Fruit fly (Drosophila melanogaster) whole organism, wandering third instar larva: ENCODE measurements around the gene CG5326.
A peak's percentile ranks its signal among the peaks of the same experiment; 100 is the strongest.

Experiments
- Abd-B ChIP-seq: fragments of >200 bp; optimal IDR thresholded peaks from 2 replicates; lab custom pipeline; 2017; ENCODE audit warnings: missing biosample characterization, missing genetic modification characterization
- CG32264 ChIP-seq: fragments of 200-800 bp; sonication (Bioruptor generic); optimal IDR thresholded peaks from 2 replicates; lab custom pipeline; 2016; ENCODE audit warnings: missing biosample characterization, missing genetic modification characterization
- CG9705 ChIP-seq: fragments of 200-800 bp; sonication (Bioruptor generic); optimal IDR thresholded peaks from 2 replicates; lab custom pipeline; 2018; ENCODE audit warnings: missing biosample characterization, mild to moderate bottlenecking, missing genetic modification characterization
- GATAd ChIP-seq: sonication (Bioruptor generic); optimal IDR thresholded peaks from 2 replicates; lab custom pipeline; 2016; ENCODE audit warnings: missing biosample characterization, missing genetic modification characterization
- HLH106 ChIP-seq: fragments of 200-800 bp; optimal IDR thresholded peaks from 3 replicates; lab custom pipeline; 2019; ENCODE audit warnings: missing biosample characterization, mild to moderate bottlenecking, missing genetic modification characterization, moderate library complexity
- Hnf4 ChIP-seq: fragments of 200-800 bp; sonication (Bioruptor generic); optimal IDR thresholded peaks from 2 replicates; lab custom pipeline; 2016; ENCODE audit warnings: missing biosample characterization, mild to moderate bottlenecking, missing genetic modification characterization
- Hr78 ChIP-seq: fragments of >200 bp; optimal IDR thresholded peaks from 2 replicates; lab custom pipeline; 2017; ENCODE audit warnings: missing biosample characterization, missing genetic modification characterization
- Hr83 ChIP-seq: fragments of 200-300 bp; sonication (Bioruptor generic); optimal IDR thresholded peaks from 2 replicates; lab custom pipeline; 2016; ENCODE audit warnings: missing biosample characterization, mild to moderate bottlenecking, missing genetic modification characterization, moderate library complexity; ENCODE audit not compliant: poor library complexity, severe bottlenecking
- Mio ChIP-seq: sonication (Bioruptor generic); optimal IDR thresholded peaks from 2 replicates; lab custom pipeline; 2016; ENCODE audit warnings: missing biosample characterization, missing genetic modification characterization
- Myc ChIP-seq: fragments of >200 bp; optimal IDR thresholded peaks from 2 replicates; lab custom pipeline; 2017
- N ChIP-seq: fragments of >200 bp; optimal IDR thresholded peaks from 2 replicates; lab custom pipeline; 2018; ENCODE audit warnings: missing biosample characterization, missing external identifiers, missing genetic modification characterization
- OdsH ChIP-seq: fragments of 200-800 bp; sonication (Bioruptor generic); optimal IDR thresholded peaks from 2 replicates; lab custom pipeline; 2016; ENCODE audit warnings: missing biosample characterization, mild to moderate bottlenecking, missing genetic modification characterization
- Rel ChIP-seq, 2 experiments: fragments of 200-800 bp; sonication (Bioruptor generic) in 1 of 2; optimal IDR thresholded peaks; 2 replicates in 1 of 2; 3 replicates in 1 of 2; lab custom pipeline; 2016 to 2019; ENCODE audit warnings: mild to moderate bottlenecking in 2 of 2, missing biosample characterization in 2 of 2, missing genetic modification characterization in 2 of 2, moderate library complexity in 1 of 2
- Sp1 ChIP-seq: fragments of 200-800 bp; sonication (Bioruptor generic); optimal IDR thresholded peaks from 3 replicates; lab custom pipeline; 2019; ENCODE audit warnings: missing biosample characterization, mild to moderate bottlenecking, missing genetic modification characterization, moderate library complexity
- br ChIP-seq: fragments of 200-800 bp; sonication (Bioruptor generic); optimal IDR thresholded peaks from 2 replicates; lab custom pipeline; 2016; ENCODE audit warnings: missing biosample characterization, missing genetic modification characterization
- brk ChIP-seq: fragments of 200-800 bp; sonication (Bioruptor generic); optimal IDR thresholded peaks from 2 replicates; lab custom pipeline; 2016; ENCODE audit warnings: missing biosample characterization, mild to moderate bottlenecking, missing genetic modification characterization
- dl ChIP-seq, 2 experiments: fragments of 175-275, 200-275 bp in 1 of 2; fragments of 200-275 bp in 1 of 2; sonication (Bioruptor generic); optimal IDR thresholded peaks; lab custom pipeline; 2018; ENCODE audit warnings: mild to moderate bottlenecking in 2 of 2, missing biosample characterization in 2 of 2, missing genetic modification characterization in 2 of 2, moderate library complexity in 2 of 2; ENCODE audit not compliant: partially characterized antibody in 2 of 2, insufficient read depth in 1 of 2
- dmrt93B ChIP-seq: fragments of 200-800 bp; sonication (Bioruptor generic); optimal IDR thresholded peaks from 2 replicates; lab custom pipeline; 2018; ENCODE audit warnings: missing biosample characterization, mild to moderate bottlenecking, missing genetic modification characterization
- dsf ChIP-seq: sonication (Bioruptor generic); optimal IDR thresholded peaks from 2 replicates; lab custom pipeline; 2016; ENCODE audit warnings: missing biosample characterization, missing genetic modification characterization, borderline replicate concordance
- ey ChIP-seq: fragments of 200-800 bp; sonication (Bioruptor generic); optimal IDR thresholded peaks from 2 replicates; lab custom pipeline; 2016; ENCODE audit warnings: missing biosample characterization, missing genetic modification characterization
- h ChIP-seq: fragments of 200-800 bp; sonication (Bioruptor generic); optimal IDR thresholded peaks from 3 replicates; lab custom pipeline; 2016; ENCODE audit warnings: missing biosample characterization, mild to moderate bottlenecking, missing genetic modification characterization
- jim ChIP-seq: fragments of 175-275, 200-325 bp; sonication (Bioruptor generic); optimal IDR thresholded peaks from 2 replicates; lab custom pipeline; 2016; ENCODE audit warnings: missing biosample characterization, mild to moderate bottlenecking, missing genetic modification characterization
- lola ChIP-seq: fragments of >200 bp; optimal IDR thresholded peaks from 2 replicates; lab custom pipeline; 2017; ENCODE audit warnings: missing biosample characterization, missing genetic modification characterization
- pan ChIP-seq: fragments of >200 bp; optimal IDR thresholded peaks from 2 replicates; lab custom pipeline; 2017
- psq ChIP-seq: fragments of 200-800 bp; sonication (Bioruptor generic); optimal IDR thresholded peaks from 3 replicates; lab custom pipeline; 2017; ENCODE audit warnings: missing biosample characterization, mild to moderate bottlenecking, missing genetic modification characterization, moderate library complexity
- rgr ChIP-seq: fragments of 200-800 bp; sonication (Bioruptor generic); optimal IDR thresholded peaks from 3 replicates; lab custom pipeline; 2016; ENCODE audit warnings: missing biosample characterization, mild to moderate bottlenecking, missing genetic modification characterization
- sv ChIP-seq: fragments of 200-800 bp; sonication (Bioruptor generic); optimal IDR thresholded peaks from 3 replicates; lab custom pipeline; 2016; ENCODE audit warnings: missing biosample characterization, missing genetic modification characterization
- tai ChIP-seq: sonication (Bioruptor generic); optimal IDR thresholded peaks from 2 replicates; lab custom pipeline; 2016; ENCODE audit warnings: missing biosample characterization, missing genetic modification characterization
- usp ChIP-seq: fragments of >200 bp; optimal IDR thresholded peaks from 2 replicates; lab custom pipeline; 2017; ENCODE audit warnings: missing biosample characterization, missing genetic modification characterization
- woc ChIP-seq: sonication (Bioruptor generic); optimal IDR thresholded peaks from 2 replicates; lab custom pipeline; 2016; ENCODE audit warnings: missing biosample characterization, mild to moderate bottlenecking, missing genetic modification characterization

CG5326 gene

dm6 chr3R:22584582-22584981 lies 44.9 kb upstream of the CG5326 start, which contains the start of the genes CG33107 and CG6937:
Gene CG33107, minus strand, starts transcription at chr3R:22584718.
Gene CG6937, plus strand, starts transcription at chr3R:22584773.
- TF ChIP-seq psq (GFP tag; lab: Kevin White, UChicago): no peak
- no peak for TF ChIP-seq lola (GFP tag; lab: Kevin White, UChicago)
- TF ChIP-seq Abd-B (GFP tag; lab: Kevin White, UChicago): no peak
- TF ChIP-seq GATAd (GFP tag; lab: Kevin White, UChicago): no peak
- no peak for TF ChIP-seq Myc (lab: Kevin White, UChicago)
- no peak for TF ChIP-seq dsf
- TF ChIP-seq Hr78 (GFP tag; lab: Kevin White, UChicago): no peak
- no peak for TF ChIP-seq CG9705 (GFP tag; lab: Kevin White, UChicago)
- TF ChIP-seq Hr83 (GFP tag; lab: Kevin White, UChicago): no peak
- no peak for TF ChIP-seq ey (GFP tag; lab: Kevin White, UChicago)
- TF ChIP-seq OdsH: no peak
- TF ChIP-seq br: no peak
- TF ChIP-seq woc (GFP tag; lab: Kevin White, UChicago): no peak
- no peak for TF ChIP-seq dl (GFP tag; optimal IDR thresholded peaks at IDR 0.05; lab: Kevin White, UChicago; ENCODE audit: insufficient read depth in 1 of 2, partially characterized antibody in 2 of 2)
- TF ChIP-seq dmrt93B (GFP tag; lab: Kevin White, UChicago): no peak
- TF ChIP-seq usp (GFP tag; lab: Kevin White, UChicago): no peak
- no peak for TF ChIP-seq Rel (GFP tag; optimal IDR thresholded peaks at IDR 0.05; lab: Kevin White, UChicago)
- no peak for TF ChIP-seq Rel (tag; optimal IDR thresholded peaks at IDR 0.05; lab: Kevin White, UChicago)
- TF ChIP-seq tai: no peak

- no peak for TF ChIP-seq HLH106 (tag; lab: Kevin White, UChicago)
- no peak for TF ChIP-seq Sp1 (GFP tag; lab: Kevin White, UChicago)
- no peak for TF ChIP-seq sv
- TF ChIP-seq pan (lab: Kevin White, UChicago): no peak
- TF ChIP-seq, all 38 proteins: peak for 0
These were observed 43.3 kb upstream of the CG5326 start, which contains the start of gene Dph5 for dm6 chr3R:22582981-22583380. Gene Dph5, minus strand, starts transcription at chr3R:22583225.

- TF ChIP-seq Hnf4 (GFP tag; lab: Kevin White, UChicago): no peak
- TF ChIP-seq dl (GFP tag; optimal IDR thresholded peaks at IDR 0.05; lab: Kevin White, UChicago; ENCODE audit: insufficient read depth in 1 of 2, partially characterized antibody in 2 of 2): no peak
- no peak for TF ChIP-seq h (GFP tag; lab: Kevin White, UChicago)
- no peak for TF ChIP-seq lola (GFP tag; lab: Kevin White, UChicago)
- no peak for TF ChIP-seq br
- no peak for TF ChIP-seq usp (GFP tag; lab: Kevin White, UChicago)
- TF ChIP-seq Myc (lab: Kevin White, UChicago): peak; percentile 19
These were observed 40.8 kb upstream of the CG5326 start, which contains the start of gene CSN6 for dm6 chr3R:22580546-22580945. Gene CSN6, plus strand, starts transcription at chr3R:22580773.

- TF ChIP-seq sv: no peak
- TF ChIP-seq h (GFP tag; lab: Kevin White, UChicago): no peak
- no peak for TF ChIP-seq ey (GFP tag; lab: Kevin White, UChicago)
- TF ChIP-seq jim (GFP tag; lab: Kevin White, UChicago): no peak
- no peak for TF ChIP-seq rgr (GFP tag; lab: Kevin White, UChicago)
- TF ChIP-seq OdsH: no peak
- TF ChIP-seq brk: no peak
- no peak for TF ChIP-seq lola (GFP tag; lab: Kevin White, UChicago)
- no peak for TF ChIP-seq dsf
- no peak for TF ChIP-seq br
- TF ChIP-seq Myc (lab: Kevin White, UChicago): no peak
- no peak for TF ChIP-seq Mio (GFP tag; lab: Kevin White, UChicago)
- TF ChIP-seq CG32264 (GFP tag; lab: Kevin White, UChicago): no peak
- TF ChIP-seq psq (GFP tag; lab: Kevin White, UChicago): no peak
- TF ChIP-seq, all 38 proteins: peak for 0
These were observed 37.3 kb upstream of the CG5326 start for dm6 chr3R:22576979-22577378.

- no peak for TF ChIP-seq N
- no peak for TF ChIP-seq lola (GFP tag; lab: Kevin White, UChicago)
- no peak for TF ChIP-seq Mio (GFP tag; lab: Kevin White, UChicago)
- no peak for TF ChIP-seq Sp1 (GFP tag; lab: Kevin White, UChicago)
- no peak for TF ChIP-seq rgr (GFP tag; lab: Kevin White, UChicago)
- TF ChIP-seq dl (GFP tag; optimal IDR thresholded peaks at IDR 0.05; lab: Kevin White, UChicago; ENCODE audit: insufficient read depth in 1 of 2, partially characterized antibody in 2 of 2): no peak
- TF ChIP-seq pan (lab: Kevin White, UChicago): no peak
- TF ChIP-seq, all 38 proteins: peak for 0
These were observed 36.5 kb upstream of the CG5326 start for dm6 chr3R:22576096-22576697.
